Fruit fly (Drosophila melanogaster): Measurements from ENCODE around the gene Cyp1.

The Cyp1 gene

DNA sequence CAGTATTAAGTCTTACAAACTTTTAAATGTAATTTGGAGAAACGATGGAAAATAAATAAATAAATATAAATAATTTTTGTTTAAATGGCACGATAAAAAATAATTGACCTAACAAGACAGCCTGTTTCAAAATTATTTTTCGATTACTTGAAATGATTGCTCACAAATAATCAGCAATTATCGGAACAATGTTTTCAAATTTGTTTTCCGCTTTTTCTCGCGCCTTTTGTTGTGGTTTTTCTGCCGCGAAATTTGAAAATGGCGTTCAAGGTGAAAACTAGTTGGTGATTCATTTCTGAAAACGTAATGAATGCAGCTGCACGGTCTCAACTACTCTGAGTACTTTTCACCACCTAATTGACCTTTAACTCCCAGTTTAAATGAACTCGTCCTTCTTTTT, 867 bp upstream of the Cyp1 start:
- no peak for TF ChIP-seq noc (tag; optimal IDR thresholded peaks at IDR 0.05)

DNA sequence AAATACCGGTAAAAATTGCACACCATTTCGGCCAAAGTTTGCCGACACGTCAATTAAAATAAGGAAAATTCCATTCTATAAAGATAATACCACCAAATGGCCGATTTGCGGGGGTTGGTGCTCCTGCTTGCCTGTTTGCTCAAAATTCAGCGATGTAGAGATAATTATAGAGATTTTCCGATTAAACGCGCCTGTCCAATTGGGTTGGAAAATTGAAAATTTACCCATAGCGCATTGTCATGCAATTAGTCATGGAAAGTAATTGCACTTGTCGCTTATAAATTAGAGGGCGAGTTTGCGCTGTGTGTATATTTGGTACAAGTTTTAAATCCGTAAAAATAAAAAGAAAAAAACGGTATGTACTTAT, 629 bp downstream of the Cyp1 start:
- no peak for TF ChIP-seq noc (tag; optimal IDR thresholded peaks at IDR 0.05)

DNA sequence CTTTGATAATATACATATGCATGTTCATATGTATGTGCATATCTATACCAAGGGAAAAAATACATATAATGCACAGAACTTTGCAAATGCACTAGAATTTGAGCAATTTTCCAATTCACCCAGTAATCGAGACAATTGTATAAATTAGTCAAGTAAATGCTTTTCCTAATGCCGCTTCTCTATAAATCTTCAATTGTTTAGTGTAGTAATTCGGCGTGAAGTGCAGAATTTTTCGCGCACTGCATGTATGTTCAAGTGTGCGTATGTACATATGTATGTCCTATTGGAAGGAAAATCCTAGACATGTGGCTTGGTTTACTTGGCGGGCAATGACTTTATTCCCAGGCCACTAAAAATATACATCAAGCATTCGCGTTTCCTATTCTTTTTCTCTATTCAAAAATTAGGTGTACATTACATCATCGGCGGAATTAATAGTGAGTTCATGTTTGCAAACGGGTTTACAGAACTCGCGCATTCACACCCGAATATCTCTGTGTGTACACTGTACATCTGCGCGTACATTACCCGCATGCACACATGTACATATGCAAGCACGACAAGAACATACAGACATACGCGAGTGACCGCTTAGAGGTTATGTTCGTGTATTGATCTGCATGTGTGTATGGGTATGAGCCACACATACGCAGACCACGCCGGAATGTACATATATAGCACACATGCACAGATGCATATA, 1.2 kb downstream of the Cyp1 start:
- peak; percentile 8 for TF ChIP-seq noc (tag; optimal IDR thresholded peaks at IDR 0.05)

DNA sequence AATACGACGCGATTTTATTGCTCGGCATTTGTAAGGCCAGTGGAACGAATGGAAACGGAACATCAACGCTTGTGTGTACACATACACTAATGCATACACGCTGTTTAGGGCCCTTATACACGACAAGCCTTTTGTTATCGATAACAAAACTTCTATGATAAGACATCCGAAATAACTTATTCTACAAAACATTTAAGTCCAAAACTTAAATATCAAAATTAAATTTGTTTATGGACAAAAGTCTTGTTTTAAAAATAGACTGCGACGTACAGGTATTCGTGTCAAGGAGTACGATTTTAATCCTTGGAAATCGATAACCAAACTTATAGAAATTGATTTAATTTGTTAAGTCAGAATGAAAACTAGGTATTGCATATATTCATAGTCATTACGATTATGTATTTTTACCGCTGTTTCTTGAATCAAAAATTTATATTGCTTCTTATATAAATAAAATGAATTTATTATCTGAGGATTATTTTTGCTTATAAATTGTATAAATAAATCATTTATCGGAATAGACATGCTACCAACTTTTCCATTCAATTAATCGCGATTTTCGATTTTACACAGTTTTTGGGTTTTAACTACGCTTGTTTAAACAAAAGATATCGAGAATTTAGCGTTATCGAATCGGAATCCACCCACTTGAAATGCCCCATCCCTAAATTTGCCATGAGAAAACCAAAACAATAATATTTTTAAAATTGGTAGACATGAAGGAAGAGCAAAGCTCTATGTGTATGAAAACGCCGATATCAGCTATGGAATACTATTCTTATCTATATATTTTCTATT, 6.9 kb downstream of the Cyp1 start, which contains the start of the genes CG9915 and SWIP:
Gene CG9915, minus strand, starts transcription at position 61 of the 798 bp plus-strand sequence.
Gene SWIP, plus strand, starts transcription at position 632 of the 798 bp plus-strand sequence.
- no peak for TF ChIP-seq noc (tag; optimal IDR thresholded peaks at IDR 0.05)

DNA sequence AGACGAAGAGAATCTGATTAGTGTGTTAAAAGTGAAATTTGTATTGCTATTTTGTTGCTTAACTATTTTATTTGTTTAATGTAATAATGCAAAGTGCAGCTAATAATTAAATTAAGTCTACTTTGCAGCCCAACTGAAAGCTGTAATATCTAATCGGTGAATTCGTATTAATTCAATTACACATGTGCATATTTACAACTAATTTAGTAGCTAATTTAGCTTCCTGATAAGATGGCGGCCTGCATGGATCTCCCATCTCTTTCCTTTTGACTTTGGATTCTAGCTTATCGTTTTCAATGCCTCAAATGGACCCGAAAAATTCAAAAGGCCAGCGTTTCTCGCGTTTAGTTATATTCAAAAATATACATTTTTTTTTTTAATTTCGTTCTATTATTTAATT, 10.4 kb downstream of the Cyp1 start:
- no peak for TF ChIP-seq noc (tag; optimal IDR thresholded peaks at IDR 0.05)

DNA sequence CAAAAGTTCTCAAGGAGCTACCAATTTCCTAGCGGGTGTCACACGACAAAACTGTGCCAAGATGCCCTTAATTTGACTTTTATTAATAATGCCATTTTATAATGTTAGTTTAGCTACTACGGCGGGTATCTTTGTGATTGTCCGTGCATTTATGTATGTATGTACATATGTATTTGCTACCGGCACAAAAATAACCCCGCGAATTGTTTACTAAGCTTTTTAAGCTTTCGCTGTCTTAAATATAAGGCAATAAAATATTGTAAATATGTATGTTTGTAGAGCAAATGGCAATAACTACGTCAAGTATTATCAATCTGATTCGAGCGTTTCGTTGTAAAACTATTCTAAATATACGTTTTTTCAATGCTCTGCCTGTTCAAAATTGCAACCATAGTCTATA, 11.2 kb downstream of the Cyp1 start:
- TF ChIP-seq noc (tag; optimal IDR thresholded peaks at IDR 0.05) = no peak

DNA sequence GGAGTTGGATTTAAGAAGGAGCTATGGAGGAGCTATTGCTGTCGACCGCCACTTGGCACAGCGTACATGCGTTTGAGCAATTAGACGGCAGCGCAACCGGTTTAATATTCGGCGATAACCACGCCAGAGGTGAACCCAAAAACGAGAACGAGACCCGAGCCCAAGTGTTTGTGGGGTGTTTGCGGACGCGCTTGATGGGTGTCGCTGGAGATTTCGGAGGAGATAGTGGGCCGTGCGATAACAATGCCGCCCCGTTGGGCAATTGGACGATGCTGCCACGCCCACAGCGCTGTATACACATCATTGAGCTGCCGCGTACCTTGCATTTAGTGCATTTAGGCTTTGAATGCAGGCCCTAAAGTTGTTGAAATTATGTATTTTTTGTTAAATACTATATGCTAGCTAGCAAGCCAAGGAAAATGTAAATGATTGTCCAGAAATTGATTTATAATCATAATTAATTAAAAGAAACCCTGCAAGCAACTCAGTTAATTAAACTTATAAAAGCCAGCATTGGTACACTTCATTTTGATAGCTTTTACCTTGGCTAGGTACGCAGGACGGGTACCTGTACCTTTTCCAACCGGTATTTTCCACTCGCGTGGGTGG, 11.8 kb downstream of the Cyp1 start, which contains the start of gene Had1:
Gene Had1, minus strand, starts transcription at position 358 of the 609 bp plus-strand sequence.
- TF ChIP-seq noc (tag; optimal IDR thresholded peaks at IDR 0.05) = no peak

DNA sequence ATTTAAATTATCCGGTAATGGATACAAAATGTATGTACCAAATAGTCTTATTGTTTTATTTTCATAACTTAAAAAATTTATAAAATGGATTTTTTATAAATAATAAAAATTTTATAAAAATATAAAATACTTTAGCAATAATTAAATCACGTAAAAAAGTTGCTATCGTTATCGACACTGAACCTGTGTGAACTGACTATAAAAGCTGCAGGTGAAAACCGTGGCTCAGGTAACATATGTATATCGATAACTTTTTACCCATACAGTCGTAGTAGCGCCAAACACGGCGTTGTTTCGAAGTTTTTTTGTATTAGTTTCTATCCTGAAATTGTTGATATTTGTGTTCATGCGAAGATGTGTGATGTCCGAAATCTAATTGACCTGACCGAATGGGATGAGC, 16.5 kb downstream of the Cyp1 start, which contains the start of gene CG3679:
Gene CG3679, plus strand, starts transcription at position 235 of the 400 bp plus-strand sequence.
- no peak for TF ChIP-seq noc (tag; optimal IDR thresholded peaks at IDR 0.05)

DNA sequence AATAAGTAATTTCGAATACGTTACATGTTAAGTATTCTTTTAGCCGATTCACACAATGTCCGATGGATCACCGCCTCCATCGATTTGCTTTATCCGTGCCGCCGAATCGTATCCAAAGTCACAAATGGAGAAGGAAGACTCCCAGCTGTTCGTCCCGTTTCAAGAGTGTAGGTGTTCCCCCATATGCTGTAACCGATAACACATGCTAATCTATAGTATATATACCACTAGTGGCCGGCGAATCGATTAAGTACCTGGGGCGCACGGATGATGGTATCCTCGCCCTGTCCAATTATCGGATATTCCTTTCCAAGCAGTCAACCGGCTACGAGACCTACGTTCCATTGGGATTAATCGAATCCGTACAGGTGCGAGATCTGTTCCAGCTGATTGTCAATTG, 22.6 kb downstream of the Cyp1 start, which contains the start of gene ERp44:
Gene ERp44, minus strand, starts transcription at position 101 of the 400 bp plus-strand sequence.
- TF ChIP-seq noc (tag; optimal IDR thresholded peaks at IDR 0.05) = no peak

DNA sequence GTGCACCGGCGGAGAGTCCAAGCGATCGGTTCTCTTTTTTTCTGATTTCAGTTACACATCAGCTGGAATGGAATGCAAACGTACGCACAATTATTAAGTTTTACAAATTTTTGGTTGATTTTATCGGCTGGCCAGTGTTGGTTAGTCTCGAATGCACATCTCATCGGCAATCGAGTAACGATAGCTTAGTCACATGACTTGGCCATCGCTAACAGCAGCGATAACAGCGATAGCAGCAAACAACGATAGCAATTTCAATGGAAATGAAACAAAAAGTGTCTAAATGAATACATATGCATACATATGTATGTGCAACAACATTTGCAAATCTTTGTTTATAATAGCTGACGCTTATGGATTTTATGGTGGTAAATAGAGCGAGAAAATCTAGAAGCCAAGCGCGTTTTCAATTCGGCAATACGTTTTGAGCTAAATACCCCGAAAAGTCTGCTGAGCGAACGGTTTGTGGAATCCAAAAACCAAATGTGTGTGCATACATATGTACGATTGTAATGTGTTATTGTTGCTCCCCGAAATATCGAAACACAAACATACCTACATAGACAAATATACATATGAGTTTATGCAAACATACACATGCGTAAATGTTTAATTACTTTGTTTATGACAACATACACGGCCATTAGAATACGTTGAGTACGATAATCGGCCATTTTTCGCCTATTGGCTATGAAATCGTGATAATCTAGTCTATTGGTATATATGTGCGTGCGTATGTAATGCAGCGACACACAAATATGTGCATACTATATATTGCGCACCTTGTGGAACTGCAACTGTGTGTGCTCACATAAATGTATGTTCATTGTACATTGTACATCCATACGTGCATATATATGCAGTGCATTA, 23.5 kb downstream of the Cyp1 start, which contains the start of gene CG3632:
Gene CG3632, plus strand, starts transcription at position 249 of the 870 bp plus-strand sequence.
- no peak for TF ChIP-seq noc (tag; optimal IDR thresholded peaks at IDR 0.05)

DNA sequence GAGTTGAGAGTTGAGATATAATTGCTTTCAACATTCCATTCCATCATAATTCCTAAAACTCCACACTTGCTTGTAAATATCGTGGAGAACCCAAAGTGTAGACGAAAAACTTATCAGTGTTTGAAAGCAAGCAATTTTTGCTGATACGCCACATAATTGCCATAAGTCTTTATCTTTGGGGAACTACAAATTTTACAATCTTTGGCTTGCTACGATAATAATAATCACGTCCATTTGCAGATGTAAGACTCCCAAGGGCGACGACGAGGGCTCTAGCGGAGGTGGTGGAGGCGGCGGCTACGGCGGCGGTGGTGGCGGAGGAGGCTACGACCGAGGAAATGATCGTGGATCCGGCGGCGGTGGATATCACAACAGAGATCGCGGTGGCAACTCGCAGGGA, 27.5 kb downstream of the Cyp1 start:
- TF ChIP-seq noc (tag; optimal IDR thresholded peaks at IDR 0.05) = no peak

DNA sequence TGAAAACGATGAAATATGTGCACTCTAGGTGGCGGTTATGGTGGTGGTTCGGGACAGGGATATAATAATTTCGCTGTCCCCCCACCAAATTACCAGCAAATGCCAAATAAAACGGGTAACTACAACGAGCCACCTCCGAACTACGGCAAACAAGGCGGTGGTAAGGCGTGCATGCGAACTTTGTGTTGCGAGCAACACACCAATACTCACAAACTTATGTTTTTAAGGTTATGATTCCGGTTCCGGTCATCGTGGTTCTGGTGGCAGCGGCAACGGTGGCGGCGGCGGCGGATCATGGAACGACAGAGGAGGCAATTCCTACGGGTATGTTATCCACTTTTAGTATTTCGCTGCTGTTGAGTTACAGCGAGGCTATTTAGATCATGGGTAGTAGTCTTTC, 31.2 kb downstream of the Cyp1 start:
- TF ChIP-seq noc (tag; optimal IDR thresholded peaks at IDR 0.05) = no peak

DNA sequence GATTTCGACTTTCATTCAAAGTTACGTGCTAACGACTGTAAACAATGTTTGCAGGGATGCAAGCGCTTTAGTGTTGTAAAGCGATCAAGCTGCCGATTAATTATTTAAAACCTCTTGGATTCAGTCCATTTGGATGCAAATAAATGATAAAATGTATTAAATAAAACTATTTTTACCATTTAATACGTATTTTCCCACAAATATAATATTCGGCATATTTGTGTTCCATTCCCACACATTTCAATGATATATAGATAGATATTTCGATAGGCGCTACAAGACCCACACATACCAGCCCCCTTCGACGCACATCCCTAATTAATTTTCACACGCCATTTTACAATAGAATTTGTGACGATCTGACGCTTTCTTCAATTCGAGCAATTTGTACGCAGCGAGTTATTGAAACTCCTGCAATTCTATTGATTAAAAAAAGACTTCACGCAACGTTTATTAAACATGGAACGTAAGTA, 31.6 kb downstream of the Cyp1 start, which contains the start of the genes CG32576 and caz:
Gene CG32576, minus strand, starts transcription at position 42 of the 473 bp plus-strand sequence.
Gene caz, plus strand, starts transcription at position 319 of the 473 bp plus-strand sequence.
- TF ChIP-seq noc (tag; optimal IDR thresholded peaks at IDR 0.05) = peak; percentile 28

DNA sequence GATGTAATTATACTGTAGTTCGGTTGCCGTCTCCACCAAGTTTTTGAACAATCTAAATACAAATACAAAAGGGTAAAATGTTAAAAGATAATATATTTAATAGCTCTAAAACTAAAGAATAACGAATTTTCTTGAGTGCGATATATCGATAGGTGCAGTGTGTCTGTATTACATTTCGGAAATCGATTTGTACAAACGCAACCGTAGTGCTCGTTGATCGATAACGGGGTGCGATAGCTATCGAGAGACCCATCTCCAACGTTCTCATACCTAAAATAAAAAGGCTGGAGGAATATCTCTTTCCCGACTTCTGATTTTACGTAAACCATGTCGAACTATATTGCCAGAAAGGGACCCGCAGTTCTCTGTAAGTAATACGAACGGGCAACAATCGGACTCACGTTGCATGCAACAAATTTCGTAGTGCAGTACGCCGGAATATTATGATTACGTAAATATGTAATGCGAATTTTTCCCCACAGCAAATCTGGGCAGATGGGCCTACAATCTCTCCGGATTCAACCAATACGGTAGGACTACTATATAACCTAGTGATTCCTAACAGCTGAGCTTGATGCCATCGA, 34.0 kb downstream of the Cyp1 start, which contains the start of gene UQCR-14:
Gene UQCR-14, plus strand, starts transcription at position 206 of the 584 bp plus-strand sequence.
- peak; percentile 19 for TF ChIP-seq noc (tag; optimal IDR thresholded peaks at IDR 0.05)

Data from whole organism, larva.